Worm (Caenorhabditis elegans) whole organism, L1 larva: Measurements from ENCODE around the gene H12I19.115.

Source experiments
- C16A3.4 ChIP-seq: fragments of 150-350 bp; optimal IDR thresholded peaks from 2 replicates; lab custom pipeline; 2014; ENCODE audit warnings: missing biosample characterization, missing genetic modification characterization
- F16B12.6 ChIP-seq: fragments of 150-350 bp; optimal IDR thresholded peaks from 2 replicates; lab custom pipeline; 2014; ENCODE audit warnings: missing biosample characterization, missing genetic modification characterization
- alr-1 ChIP-seq: fragments of 200-800 bp; sonication (Bioruptor generic); optimal IDR thresholded peaks from 2 replicates; lab custom pipeline; 2018; ENCODE audit warnings: borderline replicate concordance, mild to moderate bottlenecking, missing genetic modification characterization, missing compliant biosample characterization
- aly-2 ChIP-seq: fragments of 150-350 bp; optimal IDR thresholded peaks from 2 replicates; lab custom pipeline; 2014; ENCODE audit warnings: missing biosample characterization, missing genetic modification characterization
- blmp-1 ChIP-seq: fragments of 150-350 bp; optimal IDR thresholded peaks from 2 replicates; lab custom pipeline; 2014; ENCODE audit warnings: missing biosample characterization, missing genetic modification characterization
- ceh-63 ChIP-seq: fragments of 200-800 bp; sonication (Bioruptor generic); optimal IDR thresholded peaks from 2 replicates; lab custom pipeline; 2018; ENCODE audit warnings: mild to moderate bottlenecking, missing genetic modification characterization, missing compliant biosample characterization
- ceh-90 ChIP-seq: sonication (generic microtip); optimal IDR thresholded peaks from 2 replicates; lab custom pipeline; 2016; ENCODE audit warnings: missing genetic modification characterization, missing compliant biosample characterization
- dpl-1 ChIP-seq, 3 experiments: fragments of 150-350 bp in 2 of 3; sonication (generic microtip) in 1 of 3; optimal IDR thresholded peaks; 2 replicates each; lab custom pipeline; 2014 to 2017; ENCODE audit warnings: missing biosample characterization in 3 of 3, missing genetic modification characterization in 3 of 3, missing genetic modification reagents in 3 of 3
- dsc-1 ChIP-seq: sonication (generic microtip); optimal IDR thresholded peaks from 2 replicates; lab custom pipeline; 2016; ENCODE audit warnings: mild to moderate bottlenecking, missing genetic modification characterization, missing compliant biosample characterization
- efl-1 ChIP-seq, 4 experiments: fragments of 150-350 bp; optimal IDR thresholded peaks in 3 of 4; peaks in 1 of 4; 1 replicate in 1 of 4; 2 replicates in 3 of 4; lab custom pipeline; 2014; ENCODE audit warnings: missing biosample characterization in 2 of 4, missing genetic modification characterization in 2 of 4, missing genetic modification reagents in 2 of 4
- egl-13 ChIP-seq: sonication (generic microtip); optimal IDR thresholded peaks from 2 replicates; lab custom pipeline; 2016; ENCODE audit warnings: missing genotype, missing genetic modification reagents, missing genetic modification characterization, missing compliant biosample characterization
- egl-27 ChIP-seq, 2 experiments: fragments of 150-350 bp in 1 of 2; sonication (generic microtip); optimal IDR thresholded peaks; 3 replicates each; lab custom pipeline; 2017 to 2018; ENCODE audit warnings: missing biosample characterization in 2 of 2, missing genetic modification characterization in 2 of 2, missing genetic modification reagents in 2 of 2
- ets-5 ChIP-seq: fragments of 200-800 bp; sonication (Bioruptor generic); IDR thresholded peaks from 2 replicates; pipeline ENCODE4 v1.3.6; 2022; ENCODE audit warnings: missing genetic modification characterization, missing compliant biosample characterization
- fkh-10 ChIP-seq: sonication (generic microtip); optimal IDR thresholded peaks from 2 replicates; lab custom pipeline; 2017; ENCODE audit warnings: missing biosample characterization, missing genetic modification reagents, missing genetic modification characterization
- hpl-2 ChIP-seq: fragments of 150-350 bp; optimal IDR thresholded peaks from 2 replicates; lab custom pipeline; 2014; ENCODE audit warnings: missing biosample characterization, missing genetic modification reagents, missing genetic modification characterization
- irx-1 ChIP-seq: sonication (generic microtip); optimal IDR thresholded peaks from 2 replicates; lab custom pipeline; 2016; ENCODE audit warnings: missing genetic modification characterization, missing compliant biosample characterization
- lin-13 ChIP-seq: fragments of 150-350 bp; optimal IDR thresholded peaks from 2 replicates; lab custom pipeline; 2014; ENCODE audit warnings: missing biosample characterization, missing genetic modification reagents, missing genetic modification characterization
- lin-14 ChIP-seq: fragments of 200-800 bp; sonication (Bioruptor generic); optimal IDR thresholded peaks from 2 replicates; lab custom pipeline; 2018; ENCODE audit warnings: mild to moderate bottlenecking, missing genetic modification characterization, moderate library complexity, missing compliant biosample characterization
- lin-35 ChIP-seq, 2 experiments: fragments of 150-350 bp; optimal IDR thresholded peaks; 2 replicates each; lab custom pipeline; 2014; ENCODE audit warnings: missing biosample characterization in 2 of 2, missing genetic modification characterization in 2 of 2, missing genetic modification reagents in 2 of 2
- lin-39 ChIP-seq: fragments of 150-350 bp; optimal IDR thresholded peaks from 2 replicates; lab custom pipeline; 2014; ENCODE audit warnings: missing biosample characterization, missing genetic modification reagents, missing genetic modification characterization
- mab-9 ChIP-seq: fragments of 200-800 bp; sonication (Bioruptor generic); IDR thresholded peaks from 2 replicates; pipeline ENCODE4 v1.3.6; 2022; ENCODE audit warnings: missing genetic modification reagents, missing genetic modification characterization, missing compliant biosample characterization
- mep-1 ChIP-seq: fragments of 150-350 bp; optimal IDR thresholded peaks from 2 replicates; lab custom pipeline; 2014; ENCODE audit warnings: missing biosample characterization, missing genetic modification characterization
- nhr-12 ChIP-seq: sonication (generic microtip); optimal IDR thresholded peaks from 2 replicates; lab custom pipeline; 2017; ENCODE audit warnings: missing biosample characterization, missing genetic modification characterization
- nhr-20 ChIP-seq: sonication (generic microtip); optimal IDR thresholded peaks from 2 replicates; lab custom pipeline; 2016; ENCODE audit warnings: mild to moderate bottlenecking, missing genetic modification characterization, missing compliant biosample characterization
- nhr-76 ChIP-seq: sonication (generic microtip); optimal IDR thresholded peaks from 2 replicates; lab custom pipeline; 2017; ENCODE audit warnings: missing biosample characterization, missing genetic modification characterization
- nhr-77 ChIP-seq: fragments of 150-350 bp; optimal IDR thresholded peaks from 2 replicates; lab custom pipeline; 2014; ENCODE audit warnings: missing biosample characterization, missing genetic modification characterization
- nhr-84 ChIP-seq: sonication (generic microtip); optimal IDR thresholded peaks from 2 replicates; lab custom pipeline; 2017; ENCODE audit warnings: missing biosample characterization, missing genetic modification characterization
- nhr-85 ChIP-seq: sonication (generic microtip); peaks from one replicate; lab custom pipeline; 2016; ENCODE audit warnings: missing genetic modification characterization, inconsistent platforms, missing compliant biosample characterization
- nhr-90 ChIP-seq: sonication (generic microtip); optimal IDR thresholded peaks from 2 replicates; lab custom pipeline; 2016; ENCODE audit warnings: mild to moderate bottlenecking, missing genetic modification characterization, missing compliant biosample characterization; ENCODE audit not compliant: poor library complexity
- skn-1 ChIP-seq: fragments of 150-350 bp; optimal IDR thresholded peaks from 2 replicates; lab custom pipeline; 2014; ENCODE audit warnings: missing biosample characterization, missing genetic modification characterization
- snpc-4 ChIP-seq: fragments of 150-350 bp; optimal IDR thresholded peaks from 2 replicates; lab custom pipeline; 2014; ENCODE audit warnings: missing biosample characterization, missing genetic modification characterization
- sox-4 ChIP-seq: sonication (generic microtip); optimal IDR thresholded peaks from 2 replicates; lab custom pipeline; 2016; ENCODE audit warnings: missing genetic modification characterization, missing compliant biosample characterization
- sup-37 ChIP-seq: fragments of 200-800 bp; sonication (Bioruptor generic); optimal IDR thresholded peaks from 2 replicates; lab custom pipeline; 2018; ENCODE audit warnings: mild to moderate bottlenecking, missing genetic modification characterization, missing compliant biosample characterization
- swsn-7 ChIP-seq: sonication (generic microtip); optimal IDR thresholded peaks from 2 replicates; lab custom pipeline; 2016; ENCODE audit warnings: missing genetic modification characterization, missing compliant biosample characterization
- tlp-1 ChIP-seq: fragments of 150-350 bp; optimal IDR thresholded peaks from 2 replicates; lab custom pipeline; 2014; ENCODE audit warnings: missing biosample characterization, missing genetic modification characterization
- unc-130 ChIP-seq: fragments of 150-350 bp; optimal IDR thresholded peaks from 2 replicates; lab custom pipeline; 2017; ENCODE audit warnings: missing biosample characterization, missing genetic modification characterization, inconsistent platforms
- unc-30 ChIP-seq: sonication (generic microtip); optimal IDR thresholded peaks from 2 replicates; lab custom pipeline; 2017; ENCODE audit warnings: missing biosample characterization, missing genetic modification characterization
- unc-62 ChIP-seq: fragments of 150-350 bp; optimal IDR thresholded peaks from 2 replicates; lab custom pipeline; 2014; ENCODE audit warnings: missing biosample characterization, missing genetic modification reagents, missing genetic modification characterization
- unc-86 ChIP-seq: sonication (generic microtip); optimal IDR thresholded peaks from 2 replicates; lab custom pipeline; 2016; ENCODE audit warnings: missing genetic modification characterization, missing compliant biosample characterization
- vab-15 ChIP-seq: sonication (generic microtip); optimal IDR thresholded peaks from 2 replicates; lab custom pipeline; 2017; ENCODE audit warnings: missing genotype, mild to moderate bottlenecking, missing genetic modification characterization, missing compliant biosample characterization
- zip-4 ChIP-seq: fragments of 200-800 bp; sonication (Bioruptor generic); optimal IDR thresholded peaks from 2 replicates; lab custom pipeline; 2018; ENCODE audit warnings: mild to moderate bottlenecking, missing genetic modification characterization, moderate library complexity, missing compliant biosample characterization
- ztf-11 ChIP-seq, 2 experiments: sonication (generic microtip); optimal IDR thresholded peaks; 2 replicates each; lab custom pipeline; 2016 to 2017; ENCODE audit warnings: missing genetic modification characterization in 2 of 2, missing biosample characterization in 1 of 2, missing compliant biosample characterization in 1 of 2
- ztf-4 ChIP-seq: fragments of 150-350 bp; optimal IDR thresholded peaks from 2 replicates; lab custom pipeline; 2014; ENCODE audit warnings: missing biosample characterization, missing genetic modification characterization

Gene H12I19.115

DNA sequence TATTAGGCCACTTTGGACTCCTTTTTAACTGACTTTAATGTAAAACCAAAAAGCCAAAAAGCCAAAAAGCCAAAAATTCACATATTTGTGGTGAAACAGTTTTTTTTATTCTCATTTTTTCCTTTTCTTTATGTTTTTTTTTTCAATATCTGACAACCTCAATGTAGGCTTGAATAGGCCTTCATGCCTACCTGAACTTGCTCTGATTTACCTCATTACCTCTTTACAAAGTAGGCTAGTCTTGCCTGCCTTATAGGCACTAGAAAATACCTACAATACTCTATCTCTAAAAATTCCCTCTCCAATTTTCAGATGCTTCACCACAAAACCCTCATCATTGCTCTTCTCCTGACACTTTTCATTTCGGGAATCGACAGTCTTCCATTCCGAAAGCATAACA, 21.4 kb downstream of the H12I19.115 start, which contains the start of gene ins-34:
Gene ins-34 (plus strand): TSS at position 301 of the 400 bp plus-strand sequence.
- no peak for TF ChIP-seq unc-130 (tag; lab: Kevin White, UChicago)
- no peak for TF ChIP-seq nhr-20 (tag; lab: Kevin White, UChicago)
- TF ChIP-seq hpl-2 (GFP tag; lab: Kevin White, UChicago): no peak
- no peak for TF ChIP-seq F16B12.6
- no peak for TF ChIP-seq snpc-4
- no peak for TF ChIP-seq nhr-90 (tag; lab: Kevin White, UChicago)
- TF ChIP-seq dsc-1 (tag; lab: Kevin White, UChicago): no peak
- no peak for TF ChIP-seq unc-30 (tag; lab: Kevin White, UChicago)
- no peak for TF ChIP-seq blmp-1 (tag; lab: Kevin White, UChicago)
- TF ChIP-seq sox-4 (tag; lab: Kevin White, UChicago): no peak
- TF ChIP-seq mep-1 (tag; lab: Kevin White, UChicago): no peak
- TF ChIP-seq nhr-84 (tag; lab: Kevin White, UChicago): no peak
- no peak for TF ChIP-seq aly-2 (tag; lab: Kevin White, UChicago)
- TF ChIP-seq egl-27 (tag; optimal IDR thresholded peaks at IDR 0.05; lab: Kevin White, UChicago): no peak
- TF ChIP-seq nhr-85 (tag; lab: Kevin White, UChicago): no peak
- TF ChIP-seq lin-13 (GFP tag; lab: Kevin White, UChicago): no peak
- no peak for TF ChIP-seq ztf-4 (tag; lab: Kevin White, UChicago)

DNA sequence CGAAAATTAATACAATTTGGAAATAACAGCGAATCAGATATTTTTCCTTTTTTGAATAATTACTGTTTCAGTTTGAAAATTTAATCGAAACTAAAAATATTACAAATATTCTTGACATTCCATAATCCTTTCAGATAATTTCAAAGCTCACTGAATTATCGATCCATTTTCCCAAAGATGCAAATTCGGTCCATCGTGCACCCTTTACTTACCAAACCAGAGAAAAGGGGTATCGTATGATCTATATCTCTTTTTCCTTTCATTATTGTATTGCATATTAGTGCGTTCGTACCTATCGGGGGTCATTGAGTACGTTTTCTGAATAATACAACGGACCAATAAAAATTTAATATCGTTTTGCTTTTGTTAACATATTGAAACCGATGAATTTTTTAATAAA, 22.9 kb downstream of the H12I19.115 start:
- TF ChIP-seq skn-1 (tag; lab: Kevin White, UChicago): no peak
- no peak for TF ChIP-seq nhr-77 (tag; lab: Kevin White, UChicago)
- TF ChIP-seq vab-15 (tag; lab: Kevin White, UChicago): no peak
- TF ChIP-seq F16B12.6: no peak
- no peak for TF ChIP-seq C16A3.4 (tag; lab: Kevin White, UChicago)
- TF ChIP-seq irx-1 (tag; lab: Kevin White, UChicago): no peak
- TF ChIP-seq fkh-10: no peak

DNA sequence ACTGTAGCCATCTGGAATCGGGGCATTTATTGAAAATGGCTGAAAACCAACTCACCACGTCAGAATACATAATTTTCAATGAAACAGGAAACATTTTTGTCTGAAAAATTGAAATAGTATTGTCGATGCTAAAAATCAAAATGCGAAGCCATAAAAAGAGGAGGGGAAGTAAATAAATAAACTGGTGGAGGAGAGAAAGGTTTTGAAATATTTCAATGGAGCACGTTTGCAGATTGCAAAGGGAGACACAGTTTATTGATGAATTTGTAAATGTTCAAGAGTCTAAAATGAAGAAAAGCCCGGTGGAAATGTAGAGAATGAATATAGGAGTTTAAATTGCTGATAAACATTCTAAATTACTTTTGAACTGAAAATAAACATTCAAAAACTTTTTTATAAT, 24.6 kb downstream of the H12I19.115 start, which contains the start of gene F52B11.5:
Gene F52B11.5 (minus strand): TSS at position 178 of the 400 bp plus-strand sequence.
- TF ChIP-seq efl-1 (optimal IDR thresholded peaks at IDR 0.05; lab: Kevin White, UChicago) (peak in 1 of 2 experiments; percentile 17), efl-1 (GFP tag; optimal IDR thresholded peaks at IDR 0.05 in 1 of 2; lab: Kevin White, UChicago) (no peak), lin-35 (GFP tag; optimal IDR thresholded peaks at IDR 0.05; lab: Kevin White, UChicago) (peak in 1 of 2 experiments; percentile 3), dpl-1 (GFP tag; optimal IDR thresholded peaks at IDR 0.05; lab: Kevin White, UChicago) (peak in 1 of 3 experiments; percentile 38), vab-15 (tag; lab: Kevin White, UChicago) (no peak), ets-5 (GFP tag; lab: Robert Waterston, UW) (no peak), alr-1 (tag; lab: Kevin White, UChicago) (no peak), unc-86 (no peak), sup-37 (no peak), ceh-63 (GFP tag; lab: Kevin White, UChicago) (no peak)

ce11 chrIV:14099256-14099655, 28.4 kb downstream of the H12I19.115 start, which contains the start of gene col-133:
Gene col-133, minus strand, starts transcription at chrIV:14099356.
- no peak for TF ChIP-seq zip-4 (GFP tag; lab: Kevin White, UChicago)
- TF ChIP-seq nhr-85 (tag; lab: Kevin White, UChicago): no peak

DNA sequence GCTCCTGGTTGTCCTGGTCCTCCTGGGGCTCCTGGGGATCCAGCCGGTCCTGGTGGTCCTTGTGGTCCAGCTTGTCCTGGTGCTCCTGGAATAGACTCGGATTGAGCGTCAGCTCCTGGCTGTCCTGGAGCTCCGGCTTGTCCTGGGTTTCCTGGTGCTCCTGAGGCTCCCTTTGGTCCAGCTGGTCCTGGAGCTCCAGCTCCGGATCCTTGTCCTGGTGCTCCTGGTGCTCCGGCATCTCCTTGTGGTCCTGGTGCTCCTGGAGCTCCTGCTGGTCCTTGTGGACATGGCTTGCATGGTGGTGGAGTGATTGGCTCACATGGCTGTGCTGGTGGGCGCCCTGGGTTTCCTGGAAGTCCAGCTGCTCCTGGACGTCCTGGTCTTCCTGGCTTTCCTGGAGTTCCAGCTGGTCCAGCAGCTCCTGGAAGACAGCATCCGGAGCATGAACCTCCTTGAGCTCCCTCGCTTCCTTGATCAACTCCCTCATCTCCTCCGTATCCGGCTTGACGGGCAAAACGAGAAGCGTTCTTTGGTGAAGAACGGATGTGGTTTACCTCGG, 29.0 kb downstream of the H12I19.115 start:
- TF ChIP-seq nhr-76 (tag; lab: Kevin White, UChicago) (no peak), dpl-1 (GFP tag; optimal IDR thresholded peaks at IDR 0.05; lab: Kevin White, UChicago) (no peak), egl-13 (no peak), swsn-7 (tag; lab: Kevin White, UChicago) (no peak), nhr-84 (tag; lab: Kevin White, UChicago) (no peak), ceh-90 (tag; lab: Kevin White, UChicago) (no peak), aly-2 (tag; lab: Kevin White, UChicago) (no peak), lin-39 (tag; lab: Kevin White, UChicago) (no peak), unc-62 (GFP tag; lab: Kevin White, UChicago) (no peak), dsc-1 (tag; lab: Kevin White, UChicago) (no peak), tlp-1 (tag; lab: Kevin White, UChicago) (no peak), lin-14 (GFP tag; lab: Kevin White, UChicago) (no peak), nhr-20 (tag; lab: Kevin White, UChicago) (no peak), alr-1 (tag; lab: Kevin White, UChicago) (no peak), snpc-4 (no peak), zip-4 (GFP tag; lab: Kevin White, UChicago) (no peak), nhr-12 (tag; lab: Kevin White, UChicago) (no peak), mab-9 (GFP tag; lab: Robert Waterston, UW) (no peak), ztf-11 (tag; optimal IDR thresholded peaks at IDR 0.05; lab: Kevin White, UChicago) (no peak)
